Worm (Caenorhabditis elegans) whole organism, mixed stage, embryonic: ENCODE data around the gene gld-3.

Experiments
- M03D4.4 ChIP-seq: sonication (generic microtip); optimal IDR thresholded peaks from 2 replicates; lab custom pipeline; 2017; ENCODE audit warnings: mild to moderate bottlenecking, missing genetic modification characterization, missing compliant biosample characterization
- bed-3 ChIP-seq: fragments of 200-800 bp; sonication (Bioruptor generic); optimal IDR thresholded peaks from 3 replicates; lab custom pipeline; 2018; ENCODE audit warnings: mild to moderate bottlenecking, missing genetic modification characterization, moderate library complexity, missing compliant biosample characterization
- blmp-1 ChIP-seq: fragments of 150-350 bp; optimal IDR thresholded peaks from 2 replicates; lab custom pipeline; 2014; ENCODE audit warnings: missing biosample characterization, missing genetic modification characterization
- ceh-39 ChIP-seq: fragments of 150-350 bp; optimal IDR thresholded peaks from 2 replicates; lab custom pipeline; 2014; ENCODE audit warnings: missing biosample characterization, missing genetic modification characterization
- ceh-43 ChIP-seq: fragments of 200-800 bp; sonication (Bioruptor generic); optimal IDR thresholded peaks from 2 replicates; lab custom pipeline; 2018; ENCODE audit warnings: mild to moderate bottlenecking, missing genetic modification characterization, moderate library complexity, missing compliant biosample characterization
- ceh-83 ChIP-seq: fragments of 200-800 bp; sonication (Bioruptor generic); optimal IDR thresholded peaks from 2 replicates; lab custom pipeline; 2018; ENCODE audit warnings: mild to moderate bottlenecking, missing genetic modification characterization, missing compliant biosample characterization
- ces-1 ChIP-seq: fragments of 150-350 bp; optimal IDR thresholded peaks from 2 replicates; lab custom pipeline; 2014; ENCODE audit warnings: missing biosample characterization, missing genetic modification reagents, missing genetic modification characterization
- cnd-1 ChIP-seq: fragments of 200-800 bp; sonication (Bioruptor generic); optimal IDR thresholded peaks from 2 replicates; lab custom pipeline; 2018; ENCODE audit warnings: mild to moderate bottlenecking, missing genetic modification characterization, missing compliant biosample characterization
- drap-1 ChIP-seq: fragments of 200-800 bp; sonication (Bioruptor generic); optimal IDR thresholded peaks from 3 replicates; lab custom pipeline; 2018; ENCODE audit warnings: mild to moderate bottlenecking, missing genetic modification characterization, missing compliant biosample characterization
- elt-1 ChIP-seq: sonication (generic microtip); optimal IDR thresholded peaks from 2 replicates; lab custom pipeline; 2017; ENCODE audit warnings: missing genetic modification characterization, mild to moderate bottlenecking, missing compliant biosample characterization, antibody characterized with exemption, moderate library complexity, borderline replicate concordance; ENCODE audit not compliant: insufficient read depth
- elt-3 ChIP-seq: fragments of 150-350 bp; optimal IDR thresholded peaks from 2 replicates; lab custom pipeline; 2014; ENCODE audit warnings: missing biosample characterization, missing genetic modification characterization
- flh-1 ChIP-seq: fragments of 200-800 bp; sonication (Bioruptor generic); optimal IDR thresholded peaks from 2 replicates; lab custom pipeline; 2018; ENCODE audit warnings: mild to moderate bottlenecking, missing genetic modification characterization, moderate library complexity, missing compliant biosample characterization
- ham-2 ChIP-seq: fragments of 200-800 bp; sonication (Bioruptor generic); optimal IDR thresholded peaks from 2 replicates; lab custom pipeline; 2018; ENCODE audit warnings: mild to moderate bottlenecking, missing genetic modification characterization, missing compliant biosample characterization
- hlh-1 ChIP-seq: fragments of 150-350 bp; optimal IDR thresholded peaks from 2 replicates; lab custom pipeline; 2014; ENCODE audit warnings: missing biosample characterization, missing genetic modification reagents, missing genetic modification characterization
- lin-13 ChIP-seq: fragments of 150-350 bp; optimal IDR thresholded peaks from 2 replicates; lab custom pipeline; 2014; ENCODE audit warnings: missing biosample characterization, missing genetic modification characterization
- lin-32 ChIP-seq: fragments of 200-800 bp; sonication (Bioruptor generic); optimal IDR thresholded peaks from 2 replicates; lab custom pipeline; 2018; ENCODE audit warnings: mild to moderate bottlenecking, missing genetic modification characterization, missing compliant biosample characterization
- lsy-2 ChIP-seq: fragments of 150-350 bp; optimal IDR thresholded peaks from 2 replicates; lab custom pipeline; 2014; ENCODE audit warnings: missing biosample characterization, missing genetic modification characterization
- mab-5 ChIP-seq: fragments of 150-350 bp; optimal IDR thresholded peaks from 2 replicates; lab custom pipeline; 2014; ENCODE audit warnings: missing biosample characterization, missing genetic modification characterization
- mep-1 ChIP-seq: fragments of 150-350 bp; optimal IDR thresholded peaks from 2 replicates; lab custom pipeline; 2017; ENCODE audit warnings: missing biosample characterization, missing genetic modification reagents, missing genetic modification characterization, inconsistent platforms
- mls-2 ChIP-seq: sonication (generic microtip); optimal IDR thresholded peaks from 2 replicates; lab custom pipeline; 2016; ENCODE audit warnings: mild to moderate bottlenecking, missing genetic modification characterization, moderate library complexity, missing compliant biosample characterization
- nhr-12 ChIP-seq: fragments of 150-350 bp; optimal IDR thresholded peaks from 2 replicates; lab custom pipeline; 2014; ENCODE audit warnings: missing biosample characterization, missing genetic modification characterization
- nhr-2 ChIP-seq: fragments of 150-350 bp; optimal IDR thresholded peaks from 2 replicates; lab custom pipeline; 2014; ENCODE audit warnings: missing biosample characterization, missing genetic modification characterization
- nhr-237 ChIP-seq: fragments of 150-350 bp; optimal IDR thresholded peaks from 2 replicates; lab custom pipeline; 2014; ENCODE audit warnings: missing biosample characterization, missing genetic modification characterization
- nhr-28 ChIP-seq: fragments of 150-350 bp; optimal IDR thresholded peaks from 2 replicates; lab custom pipeline; 2014; ENCODE audit warnings: missing biosample characterization, missing genetic modification characterization
- nhr-76 ChIP-seq: sonication (generic microtip); optimal IDR thresholded peaks from 2 replicates; lab custom pipeline; 2017; ENCODE audit warnings: missing biosample characterization, missing genetic modification characterization
- pha-4 ChIP-seq: fragments of 150-350 bp; optimal IDR thresholded peaks from 2 replicates; lab custom pipeline; 2018; ENCODE audit warnings: missing biosample characterization, missing genetic modification reagents, missing genetic modification characterization
- sem-2 ChIP-seq: fragments of 200-800 bp; sonication (Bioruptor generic); optimal IDR thresholded peaks from 2 replicates; lab custom pipeline; 2018; ENCODE audit warnings: mild to moderate bottlenecking, missing genetic modification characterization, missing compliant biosample characterization
- snpc-4 ChIP-seq: fragments of 150-350 bp; optimal IDR thresholded peaks from 2 replicates; lab custom pipeline; 2014; ENCODE audit warnings: missing biosample characterization, missing genetic modification characterization
- sptf-1 ChIP-seq: sonication (generic microtip); optimal IDR thresholded peaks from 2 replicates; lab custom pipeline; 2017; ENCODE audit warnings: mild to moderate bottlenecking, missing genetic modification characterization, moderate library complexity, missing compliant biosample characterization
- tbx-8 ChIP-seq: fragments of 200-800 bp; sonication (Bioruptor generic); optimal IDR thresholded peaks from 2 replicates; lab custom pipeline; 2018; ENCODE audit warnings: mild to moderate bottlenecking, missing genetic modification characterization, moderate library complexity, missing compliant biosample characterization
- unc-120 ChIP-seq: sonication (generic microtip); optimal IDR thresholded peaks from 2 replicates; lab custom pipeline; 2017; ENCODE audit warnings: missing genetic modification characterization, missing compliant biosample characterization; ENCODE audit not compliant: poor library complexity, severe bottlenecking
- unc-39 ChIP-seq: fragments of 150-350 bp; optimal IDR thresholded peaks from 2 replicates; lab custom pipeline; 2014; ENCODE audit warnings: missing biosample characterization, missing genetic modification characterization
- unc-62 ChIP-seq: fragments of 150-350 bp; optimal IDR thresholded peaks from 2 replicates; lab custom pipeline; 2014; ENCODE audit warnings: missing biosample characterization, missing genetic modification reagents, missing genetic modification characterization
- zip-8 ChIP-seq: fragments of 150-350 bp; optimal IDR thresholded peaks from 2 replicates; lab custom pipeline; 2014; ENCODE audit warnings: missing biosample characterization, missing genetic modification characterization
- ztf-11 ChIP-seq: fragments of 150-350 bp; optimal IDR thresholded peaks from 2 replicates; lab custom pipeline; 2014; ENCODE audit warnings: missing biosample characterization, missing genetic modification characterization

Gene gld-3

DNA sequence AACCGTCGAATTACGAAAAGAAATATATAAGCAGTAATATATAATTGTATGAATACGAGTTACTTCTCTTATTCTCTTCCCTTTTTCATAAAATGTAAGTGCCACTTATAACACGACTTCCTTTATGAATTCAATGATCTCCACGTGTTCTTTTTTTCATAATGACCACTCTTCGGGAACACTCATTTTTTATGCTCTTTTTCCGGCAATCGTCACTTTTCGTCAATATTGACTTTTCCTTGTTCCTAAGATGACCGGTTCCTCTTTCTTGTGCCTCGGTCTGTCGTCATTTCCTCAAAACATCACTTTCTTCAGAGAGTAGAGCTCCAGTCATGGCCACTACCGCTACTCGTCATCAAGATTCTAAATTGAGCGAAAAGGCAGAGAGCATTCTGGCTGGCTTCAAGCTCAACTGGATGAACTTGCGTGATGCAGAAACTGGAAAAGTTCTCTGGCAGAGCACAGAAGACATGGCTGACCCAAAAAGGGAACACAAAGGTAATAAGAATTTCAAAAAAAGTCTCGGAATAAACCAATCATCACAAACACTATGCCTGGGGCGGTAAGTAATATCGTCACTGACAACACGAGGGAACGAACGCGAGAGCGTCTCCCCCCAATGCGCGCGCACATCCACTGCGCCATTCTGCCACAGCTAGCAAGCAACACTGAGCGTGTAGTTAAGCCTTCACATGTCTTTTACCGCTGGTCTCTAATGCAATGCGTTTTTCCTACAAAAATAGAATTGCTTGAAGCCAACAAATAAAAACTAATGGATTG, 51.2 kb downstream of the gld-3 start, which contains the start of gene pdl-1:
TSS of gene pdl-1 (plus strand) at position 309 of the 780 bp plus-strand sequence.
- peak; percentile 98 for TF ChIP-seq mls-2 (tag; lab: Kevin White, UChicago)
- peak; percentile 97 for TF ChIP-seq cnd-1 (tag; lab: Kevin White, UChicago)
- TF ChIP-seq sem-2 (GFP tag; lab: Kevin White, UChicago), result peak; percentile 93
- TF ChIP-seq unc-120 (tag; lab: Kevin White, UChicago), result peak; percentile 91
- no peak for TF ChIP-seq nhr-2
- TF ChIP-seq ztf-11 (tag; lab: Kevin White, UChicago), result peak; percentile 60
- TF ChIP-seq lin-32 (GFP tag; lab: Kevin White, UChicago), result peak; percentile 93
- peak; percentile 67 for TF ChIP-seq nhr-76 (tag; lab: Kevin White, UChicago)
- peak; percentile 91 for TF ChIP-seq ceh-43 (GFP tag; lab: Kevin White, UChicago)
- TF ChIP-seq ham-2 (GFP tag; lab: Kevin White, UChicago), result peak; percentile 94
- no peak for TF ChIP-seq ces-1
- TF ChIP-seq mab-5 (tag; lab: Kevin White, UChicago), result peak; percentile 2
- peak; percentile 5 for TF ChIP-seq blmp-1 (tag; lab: Kevin White, UChicago)
- TF ChIP-seq elt-1, result peak; percentile 21
- TF ChIP-seq nhr-12 (tag; lab: Kevin White, UChicago), result no peak
- peak; percentile 74 for TF ChIP-seq hlh-1
- TF ChIP-seq unc-62 (GFP tag; lab: Kevin White, UChicago), result peak; percentile 45
- peak; percentile 21 for TF ChIP-seq nhr-237
- TF ChIP-seq sptf-1 (tag; lab: Kevin White, UChicago), result peak; percentile 97
- TF ChIP-seq zip-8 (tag; lab: Kevin White, UChicago), result no peak
- TF ChIP-seq snpc-4 (tag; lab: Kevin White, UChicago), result no peak
- TF ChIP-seq ceh-39 (tag; lab: Kevin White, UChicago), result no peak
- TF ChIP-seq M03D4.4 (tag; lab: Kevin White, UChicago), result peak; percentile 96
- TF ChIP-seq elt-3 (tag; lab: Kevin White, UChicago), result no peak
- peak; percentile 92 for TF ChIP-seq bed-3 (GFP tag; lab: Kevin White, UChicago)
- TF ChIP-seq nhr-28 (tag; lab: Kevin White, UChicago), result peak; percentile 43
- TF ChIP-seq tbx-8 (GFP tag; lab: Kevin White, UChicago), result peak; percentile 78
- TF ChIP-seq lsy-2 (tag; lab: Kevin White, UChicago), result peak; percentile 12
- peak; percentile 90 for TF ChIP-seq flh-1 (GFP tag; lab: Kevin White, UChicago)
- no peak for TF ChIP-seq mep-1
- TF ChIP-seq pha-4 (tag; lab: Kevin White, UChicago), result peak; percentile 84
- peak; percentile 55 for TF ChIP-seq lin-13 (tag; lab: Kevin White, UChicago)
- TF ChIP-seq drap-1, result peak; percentile 98
- TF ChIP-seq unc-39 (tag; lab: Kevin White, UChicago), result peak; percentile 59
- TF ChIP-seq ceh-83 (GFP tag; lab: Kevin White, UChicago), result peak; percentile 98
- TF ChIP-seq, all 35 proteins: peak for 27

DNA sequence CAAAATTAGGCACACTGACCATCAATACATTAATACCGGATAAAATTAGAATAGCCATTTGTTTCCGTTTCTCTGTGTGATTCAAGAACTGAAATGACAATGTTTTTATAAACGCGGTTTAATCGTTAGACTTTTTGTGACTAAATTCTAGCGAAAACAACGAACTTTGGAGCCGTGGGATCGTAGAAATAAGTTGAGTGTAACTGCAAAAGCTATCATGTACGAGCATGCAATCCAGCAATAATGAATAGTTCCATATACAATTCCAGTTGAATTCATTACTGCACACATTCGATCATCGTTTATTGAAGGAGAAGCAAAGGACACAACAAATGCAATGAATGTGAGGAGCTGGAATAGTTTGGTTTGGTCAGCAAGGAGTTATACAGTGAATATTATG, 53.7 kb downstream of the gld-3 start:
- TF ChIP-seq unc-120 (tag; lab: Kevin White, UChicago) (no peak), lin-32 (GFP tag; lab: Kevin White, UChicago) (no peak), mls-2 (tag; lab: Kevin White, UChicago) (no peak), bed-3 (GFP tag; lab: Kevin White, UChicago) (no peak), hlh-1 (no peak), nhr-76 (tag; lab: Kevin White, UChicago) (no peak), nhr-237 (no peak), flh-1 (GFP tag; lab: Kevin White, UChicago) (no peak), blmp-1 (tag; lab: Kevin White, UChicago) (no peak), sptf-1 (tag; lab: Kevin White, UChicago) (no peak), nhr-28 (tag; lab: Kevin White, UChicago) (no peak), ham-2 (GFP tag; lab: Kevin White, UChicago) (no peak)
- TF ChIP-seq, all 35 proteins: peak for 0

DNA sequence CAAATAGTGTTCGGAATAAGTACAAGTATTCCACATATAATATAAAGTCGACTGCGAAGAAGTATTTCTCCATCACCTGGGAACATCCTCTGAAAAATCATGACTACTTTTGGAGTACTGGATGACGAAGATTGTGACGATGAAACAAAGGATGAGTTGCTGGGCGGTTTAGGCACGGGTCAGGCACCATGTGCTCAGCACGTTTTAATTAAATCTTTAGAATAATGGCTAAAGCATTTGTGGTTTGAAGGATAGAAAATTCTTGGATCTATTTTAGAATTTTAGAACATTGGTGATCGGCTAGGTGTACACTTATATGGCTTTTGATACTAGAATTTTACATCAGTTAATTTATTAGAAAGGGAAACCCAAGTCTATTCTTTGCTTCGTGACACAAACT, 54.7 kb downstream of the gld-3 start, which contains the start of gene C27H5.6:
TSS of gene C27H5.6 (minus strand) at position 101 of the 400 bp plus-strand sequence.
- TF ChIP-seq hlh-1 (no peak), ceh-43 (GFP tag; lab: Kevin White, UChicago) (no peak), snpc-4 (tag; lab: Kevin White, UChicago) (no peak)
